Worm (Caenorhabditis elegans) whole organism, mixed stage, embryonic: Measurements from ENCODE around the gene sri-42.
"Not testable (repeated sequence)": the region's sequence is repeated elsewhere in the genome, so short reads cannot be mapped to it uniquely, and the experiment has no call there.

Experiments
- mab-5 ChIP-seq: fragments of 150-350 bp; optimal IDR thresholded peaks from 2 replicates; lab custom pipeline; 2014; ENCODE audit warnings: missing biosample characterization, missing genetic modification characterization
- unc-62 ChIP-seq: fragments of 150-350 bp; optimal IDR thresholded peaks from 2 replicates; lab custom pipeline; 2014; ENCODE audit warnings: missing biosample characterization, missing genetic modification reagents, missing genetic modification characterization
- ztf-11 ChIP-seq: fragments of 150-350 bp; optimal IDR thresholded peaks from 2 replicates; lab custom pipeline; 2014; ENCODE audit warnings: missing biosample characterization, missing genetic modification characterization

DNA sequence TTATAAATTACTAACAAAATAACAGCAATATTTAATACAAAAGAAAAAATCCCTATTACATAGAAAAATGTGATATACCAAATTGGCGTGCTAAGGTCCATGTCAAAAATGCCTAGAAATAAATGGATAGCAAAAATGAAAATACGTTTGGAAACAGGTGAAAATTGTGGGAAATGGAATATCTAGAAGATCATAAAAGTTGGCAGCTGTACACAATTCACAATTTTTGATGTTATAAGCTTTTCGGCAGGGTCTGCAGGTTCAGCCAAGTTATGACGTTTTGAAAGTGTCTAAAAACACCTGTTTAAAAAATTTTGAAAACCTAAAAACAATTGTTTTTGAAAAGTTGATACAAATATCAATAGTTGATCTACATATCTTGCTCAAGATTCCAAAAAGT, at the start of gene sri-42:
- not testable (repeated sequence) for TF ChIP-seq ztf-11 (tag; lab: Kevin White, UChicago); mab-5 (tag; lab: Kevin White, UChicago); unc-62 (GFP tag; lab: Kevin White, UChicago)
